Fruit fly (Drosophila melanogaster) S2 (cell line): ENCODE data around the gene CG17930.

Source experiments
- CG8478 ChIP-seq: fragments of >200 bp; optimal IDR thresholded peaks from 2 replicates; lab custom pipeline; 2018
- CTCF ChIP-seq, 2 experiments: fragments of >200 bp; optimal IDR thresholded peaks; 2 replicates each; lab custom pipeline; 2018

- TF ChIP-seq CTCF (optimal IDR thresholded peaks at IDR 0.05; lab: Kevin White, UChicago) = no peak
- TF ChIP-seq CG8478 (lab: Kevin White, UChicago) = no peak
Measured at dm6 chr3R:16352039-16352438, 24.4 kb downstream of the CG17930 start.
